Fruit fly (Drosophila melanogaster) whole organism, embryonic: ENCODE measurements around the gene ND-B17.

Source experiments
- CG17359 ChIP-seq: fragments of 200-800 bp; sonication (Bioruptor generic); optimal IDR thresholded peaks from 3 replicates; lab custom pipeline; 2018; ENCODE audit warnings: missing biosample characterization, mild to moderate bottlenecking, missing genetic modification characterization, moderate library complexity
- CG6683 ChIP-seq: fragments of 200-800 bp; sonication (Bioruptor generic); optimal IDR thresholded peaks from 2 replicates; lab custom pipeline; 2017; ENCODE audit warnings: missing biosample characterization, mild to moderate bottlenecking, missing genetic modification characterization, missing genetic modification reagents
- Dek ChIP-seq: fragments of 200-800 bp; sonication (Bioruptor generic); optimal IDR thresholded peaks from 3 replicates; lab custom pipeline; 2019; ENCODE audit warnings: missing biosample characterization, mild to moderate bottlenecking, missing genetic modification characterization, moderate library complexity
- H2.0 ChIP-seq: fragments of 200-800 bp; sonication (Bioruptor generic); IDR thresholded peaks from 2 replicates; pipeline ENCODE4 v1.3.6; 2022; ENCODE audit warnings: missing biosample characterization, missing genetic modification characterization
- Hr3 ChIP-seq: fragments of 200-800 bp; sonication (Bioruptor generic); optimal IDR thresholded peaks from 3 replicates; lab custom pipeline; 2016; ENCODE audit warnings: missing biosample characterization, missing genetic modification characterization
- Neu2 ChIP-seq: fragments of 200-800 bp; sonication (Bioruptor generic); optimal IDR thresholded peaks from 3 replicates; lab custom pipeline; 2016; ENCODE audit warnings: missing biosample characterization, missing genetic modification characterization, borderline replicate concordance
- ac ChIP-seq: fragments of 200-800 bp; sonication (Bioruptor generic); optimal IDR thresholded peaks from 3 replicates; lab custom pipeline; 2017; ENCODE audit warnings: missing biosample characterization, mild to moderate bottlenecking, missing genetic modification characterization
- btn ChIP-seq: fragments of 200-800 bp; sonication (Bioruptor generic); optimal IDR thresholded peaks from 2 replicates; lab custom pipeline; 2016; ENCODE audit warnings: missing biosample characterization, missing genetic modification characterization
- gem ChIP-seq: fragments of 200-800 bp; sonication (Bioruptor generic); optimal IDR thresholded peaks from 2 replicates; lab custom pipeline; 2019; ENCODE audit warnings: missing biosample characterization, mild to moderate bottlenecking, missing genetic modification characterization, moderate library complexity
- kay ChIP-seq: fragments of 200-800 bp; sonication (Bioruptor generic); optimal IDR thresholded peaks from 2 replicates; lab custom pipeline; 2016; ENCODE audit warnings: missing biosample characterization, missing genetic modification characterization
- sens ChIP-seq: fragments of 200-800 bp; sonication (Bioruptor generic); peaks from one replicate; lab custom pipeline; 2016; ENCODE audit warnings: missing biosample characterization, missing genetic modification characterization
- ttk ChIP-seq: fragments of 200-800 bp; sonication (Bioruptor generic); IDR thresholded peaks from 2 replicates; pipeline ENCODE4 v2.1.2; 2022; ENCODE audit warnings: missing biosample characterization, missing genetic modification characterization
- wek ChIP-seq: fragments of 200-800 bp; sonication (Bioruptor generic); optimal IDR thresholded peaks from 3 replicates; lab custom pipeline; 2018; ENCODE audit warnings: missing biosample characterization, mild to moderate bottlenecking, missing genetic modification characterization, moderate library complexity

DNA sequence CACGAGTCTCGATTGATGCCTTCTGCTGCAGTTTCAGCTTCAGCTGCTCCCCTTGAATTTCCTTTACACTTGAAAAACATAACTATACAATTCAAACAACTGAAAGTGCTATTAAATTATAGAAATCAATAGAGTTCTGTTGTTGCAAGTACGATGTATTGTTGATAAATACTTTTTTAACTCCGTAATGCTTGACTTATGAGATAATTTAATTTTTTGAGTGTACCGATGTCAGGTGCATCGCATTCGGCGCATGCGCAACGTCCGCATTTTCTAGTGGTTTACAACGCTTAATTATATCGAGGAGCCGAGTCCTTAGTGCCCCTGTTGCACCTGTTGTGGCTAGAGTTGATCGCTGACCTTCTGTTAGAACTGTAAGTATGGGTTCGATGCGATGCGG lies 9.5 kb downstream of the ND-B17 start:
- TF ChIP-seq ac (peak; percentile 90), sens (GFP tag; lab: Kevin White, UChicago) (peak; percentile 94), H2.0 (GFP tag; lab: Robert Waterston, UW) (no peak; the same call in 1 of the 2 replicates), CG6683 (no peak), Dek (tag; lab: Kevin White, UChicago) (no peak), Hr3 (GFP tag; lab: Kevin White, UChicago) (no peak), ttk (GFP tag; lab: Robert Waterston, UW) (no peak), gem (tag; lab: Kevin White, UChicago) (no peak), btn (GFP tag; lab: Kevin White, UChicago) (no peak), CG17359 (tag; lab: Kevin White, UChicago) (no peak), kay (GFP tag; lab: Kevin White, UChicago) (no peak), Neu2 (GFP tag; lab: Kevin White, UChicago) (no peak), wek (GFP tag; lab: Kevin White, UChicago) (no peak)
